Worm (Caenorhabditis elegans): ENCODE measurements around the gene fbxa-164.

fbxa-164 gene

DNA sequence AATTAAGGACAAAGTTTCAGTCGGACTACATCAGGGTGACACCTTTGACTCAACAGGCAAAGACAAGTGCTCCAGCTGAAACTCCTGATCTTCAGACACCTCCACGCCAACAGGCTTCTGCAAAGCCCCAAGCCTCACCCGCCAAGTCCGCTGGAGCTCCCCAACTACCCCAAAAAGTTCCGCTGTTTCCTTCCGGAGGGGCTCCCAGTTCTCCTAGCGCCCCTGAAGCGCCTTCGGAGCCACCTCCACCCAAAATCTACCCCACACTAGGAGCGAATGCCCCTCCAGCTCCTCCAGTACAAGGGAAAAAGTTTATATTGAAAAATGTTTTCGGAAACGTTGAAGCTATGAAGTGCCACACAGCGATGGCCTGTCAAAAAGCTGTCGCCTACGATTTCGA is 10.8 kb downstream of the fbxa-164 start:
- no peak for TF ChIP-seq dao-5 (tag; optimal IDR thresholded peaks at IDR 0.05)
- no peak for TF ChIP-seq W03F9.2 (tag; optimal IDR thresholded peaks at IDR 0.05)
- no peak for TF ChIP-seq him-1 (tag; optimal IDR thresholded peaks at IDR 0.05)

DNA sequence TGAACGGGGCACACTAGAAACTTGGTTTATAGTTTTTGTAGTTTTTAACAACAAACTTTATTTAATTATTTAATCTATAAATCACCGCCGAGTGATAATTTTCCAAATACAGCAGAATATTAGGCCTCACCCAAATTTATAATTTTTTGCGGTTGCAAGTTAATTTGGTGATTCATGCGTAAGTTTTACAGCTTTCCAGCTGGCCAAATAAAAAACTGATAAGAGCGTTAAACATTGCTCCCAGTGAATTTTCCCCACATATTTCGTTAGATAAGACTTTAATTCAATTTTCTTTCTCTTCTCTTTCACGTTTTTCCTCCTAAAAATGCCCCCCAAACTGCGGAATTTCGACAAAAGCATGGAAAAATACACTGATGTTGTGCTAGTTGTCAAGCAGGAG is 12.4 kb downstream of the fbxa-164 start, which contains the start of gene bath-47:
TSS of gene bath-47 (plus strand) at position 305 of the 400 bp plus-strand sequence.
- TF ChIP-seq dao-5 (tag; optimal IDR thresholded peaks at IDR 0.05) (no peak), him-1 (tag; optimal IDR thresholded peaks at IDR 0.05) (no peak), W03F9.2 (tag; optimal IDR thresholded peaks at IDR 0.05) (no peak)

DNA sequence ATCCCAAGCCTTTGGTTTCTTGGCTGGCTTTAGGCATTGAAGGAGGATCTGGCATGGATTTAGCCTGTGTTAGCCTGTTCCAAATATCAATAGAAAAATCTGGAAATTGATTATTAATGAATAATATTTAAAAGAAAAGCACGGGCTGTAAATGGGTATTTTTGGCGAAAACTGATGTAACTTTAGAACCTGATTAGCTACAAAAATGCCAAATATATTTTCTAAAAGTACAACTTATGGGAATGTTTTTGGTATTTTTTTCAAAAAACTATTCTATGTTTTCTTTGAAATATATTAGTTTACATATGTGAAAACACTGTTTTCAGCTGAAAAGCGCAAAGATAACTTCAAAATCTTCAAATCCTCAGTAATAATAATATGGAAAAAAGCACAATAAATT is 13.2 kb downstream of the fbxa-164 start, which contains the start of gene bath-26:
TSS of gene bath-26 (minus strand) at position 101 of the 400 bp plus-strand sequence.
- TF ChIP-seq W03F9.2 (tag; optimal IDR thresholded peaks at IDR 0.05) (no peak), him-1 (tag; optimal IDR thresholded peaks at IDR 0.05) (no peak), dao-5 (tag; optimal IDR thresholded peaks at IDR 0.05) (no peak)

DNA sequence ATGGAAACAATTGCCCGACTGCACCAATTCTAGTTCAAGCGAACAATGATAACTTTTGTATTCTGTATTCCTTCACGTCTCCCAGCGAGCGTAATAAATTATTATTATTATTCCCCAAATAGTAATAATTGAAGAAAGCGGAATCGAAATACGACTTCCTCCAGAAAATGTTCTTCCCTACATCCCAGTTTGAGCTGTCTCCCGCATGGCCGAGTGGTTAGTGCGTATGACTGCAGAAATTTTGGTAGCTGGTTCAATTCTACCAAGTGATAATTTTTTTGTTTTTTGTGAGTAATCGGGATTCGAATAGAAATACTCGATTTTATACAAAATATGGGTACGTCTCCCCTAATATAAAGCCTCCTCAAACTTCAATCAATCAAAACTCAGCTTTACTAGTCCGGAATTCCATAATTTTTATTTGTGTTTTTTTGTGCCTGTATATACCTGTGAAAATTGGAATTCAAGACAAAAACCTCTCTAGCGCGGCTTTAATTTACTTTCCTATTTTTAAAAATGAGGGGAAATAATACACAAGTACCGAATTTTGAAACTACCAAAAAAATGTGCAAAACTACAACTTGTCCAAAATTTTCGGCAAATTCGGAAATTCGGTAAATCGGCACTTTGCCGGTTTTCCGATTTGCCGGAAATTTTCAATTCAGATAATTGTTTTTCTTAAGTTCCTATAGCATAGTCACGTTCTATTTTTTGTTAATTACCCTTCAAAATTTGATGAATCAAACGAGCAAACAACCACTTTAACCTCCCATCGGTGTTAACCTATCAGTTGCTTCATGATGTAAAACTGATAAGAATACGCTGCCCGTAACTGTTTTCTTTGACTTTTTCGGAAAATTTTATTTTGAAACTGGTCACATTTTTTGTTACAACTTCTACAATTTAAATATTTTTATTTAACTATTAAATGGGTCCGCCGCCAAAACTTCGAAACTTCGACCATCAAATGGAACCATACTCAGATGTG is 16.5 kb downstream of the fbxa-164 start, which contains the start of gene bath-46:
TSS of gene bath-46 (plus strand) at position 806 of the 988 bp plus-strand sequence.
- TF ChIP-seq dao-5 (tag; optimal IDR thresholded peaks at IDR 0.05) (no peak), him-1 (tag; optimal IDR thresholded peaks at IDR 0.05) (no peak), W03F9.2 (tag; optimal IDR thresholded peaks at IDR 0.05) (no peak)

DNA sequence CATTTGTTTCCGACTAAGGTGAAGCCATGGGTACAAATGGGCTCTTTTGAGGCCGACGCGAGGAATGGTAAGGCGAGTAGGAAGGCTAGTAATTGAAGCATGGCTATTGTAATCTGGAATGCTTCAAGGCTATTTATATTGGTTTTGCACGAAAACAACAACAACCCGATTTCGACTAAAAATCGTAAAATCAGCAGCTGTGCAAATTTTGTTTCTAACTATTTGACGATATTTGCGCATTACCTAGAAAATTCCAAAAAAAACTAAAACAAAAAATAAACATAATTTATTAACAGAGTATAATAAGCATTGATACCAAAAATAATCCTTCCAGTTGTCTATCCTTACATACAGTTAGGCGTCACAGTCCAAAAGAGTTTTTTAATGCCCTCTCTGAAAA is 18.7 kb downstream of the fbxa-164 start, which contains the start of gene clec-20:
TSS of gene clec-20 (minus strand) at position 101 of the 400 bp plus-strand sequence.
- TF ChIP-seq dao-5 (tag; optimal IDR thresholded peaks at IDR 0.05) (no peak), him-1 (tag; optimal IDR thresholded peaks at IDR 0.05) (no peak), W03F9.2 (tag; optimal IDR thresholded peaks at IDR 0.05) (no peak)

DNA sequence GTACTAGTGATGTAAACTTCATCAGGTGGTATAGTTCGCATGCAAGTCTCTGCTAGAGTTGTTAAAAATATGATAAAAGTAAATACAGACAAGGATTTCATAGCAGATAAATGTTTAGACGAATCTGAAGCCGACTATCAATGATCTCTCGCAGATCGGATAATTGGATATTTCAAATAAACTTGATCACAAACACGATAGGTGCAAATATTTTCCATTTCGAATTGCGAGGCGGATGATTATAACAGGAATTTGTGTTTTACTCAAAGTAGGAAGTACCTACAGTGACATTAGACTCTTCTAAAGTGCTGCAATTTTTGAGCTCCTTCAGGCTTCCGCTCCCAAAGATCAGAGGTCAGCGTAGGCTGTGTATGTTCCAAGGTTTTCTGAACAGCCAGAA is 24.0 kb downstream of the fbxa-164 start, which contains the start of gene T07H3.7:
TSS of gene T07H3.7 (minus strand) at position 101 of the 400 bp plus-strand sequence.
- TF ChIP-seq W03F9.2 (tag; optimal IDR thresholded peaks at IDR 0.05) (no peak), dao-5 (tag; optimal IDR thresholded peaks at IDR 0.05) (no peak), him-1 (tag; optimal IDR thresholded peaks at IDR 0.05) (no peak)

DNA sequence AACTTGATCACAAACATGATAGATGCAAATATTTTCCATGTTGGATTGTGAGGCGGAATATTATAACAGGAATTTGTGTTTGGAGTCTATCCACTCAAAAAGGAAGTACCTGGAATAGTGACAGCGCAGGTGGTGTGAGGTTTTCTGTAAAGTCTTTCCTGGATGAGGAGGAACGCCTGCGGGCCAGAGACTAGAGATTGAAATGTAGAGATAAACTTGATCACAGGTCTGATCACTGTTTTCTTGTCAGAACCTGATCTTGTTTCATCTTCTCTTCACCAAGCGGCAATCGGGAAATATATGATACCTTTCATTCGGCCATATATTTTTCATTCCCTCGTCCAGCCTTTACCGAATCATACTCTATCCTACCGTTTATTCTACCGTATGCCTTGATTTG is 27.6 kb downstream of the fbxa-164 start, which contains the start of gene T07H3.8:
TSS of gene T07H3.8 (plus strand) at position 301 of the 400 bp plus-strand sequence.
- TF ChIP-seq him-1 (tag; optimal IDR thresholded peaks at IDR 0.05) (no peak), dao-5 (tag; optimal IDR thresholded peaks at IDR 0.05) (no peak), W03F9.2 (tag; optimal IDR thresholded peaks at IDR 0.05) (no peak)

DNA sequence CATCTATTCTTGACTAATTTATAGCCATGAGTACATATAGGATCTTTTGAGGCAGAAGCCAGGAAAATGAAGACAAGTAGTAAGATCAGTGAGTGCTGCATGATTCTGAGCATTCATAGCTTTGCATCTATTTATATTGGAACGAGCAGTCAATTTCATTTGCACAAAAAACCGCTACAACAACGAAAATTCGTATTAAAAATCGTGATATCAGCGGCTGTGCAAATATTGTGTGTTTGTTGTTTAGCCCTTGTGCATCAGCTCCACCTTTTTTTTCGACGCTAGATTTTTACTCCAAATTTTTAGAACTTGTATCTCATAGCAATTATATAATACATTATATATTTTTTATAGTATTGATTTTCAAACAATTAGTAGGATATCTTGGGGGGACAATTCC is 29.7 kb downstream of the fbxa-164 start, which contains the start of gene clec-21:
TSS of gene clec-21 (minus strand) at position 101 of the 400 bp plus-strand sequence.
- TF ChIP-seq him-1 (tag; optimal IDR thresholded peaks at IDR 0.05) (no peak), W03F9.2 (tag; optimal IDR thresholded peaks at IDR 0.05) (no peak), dao-5 (tag; optimal IDR thresholded peaks at IDR 0.05) (no peak)

DNA sequence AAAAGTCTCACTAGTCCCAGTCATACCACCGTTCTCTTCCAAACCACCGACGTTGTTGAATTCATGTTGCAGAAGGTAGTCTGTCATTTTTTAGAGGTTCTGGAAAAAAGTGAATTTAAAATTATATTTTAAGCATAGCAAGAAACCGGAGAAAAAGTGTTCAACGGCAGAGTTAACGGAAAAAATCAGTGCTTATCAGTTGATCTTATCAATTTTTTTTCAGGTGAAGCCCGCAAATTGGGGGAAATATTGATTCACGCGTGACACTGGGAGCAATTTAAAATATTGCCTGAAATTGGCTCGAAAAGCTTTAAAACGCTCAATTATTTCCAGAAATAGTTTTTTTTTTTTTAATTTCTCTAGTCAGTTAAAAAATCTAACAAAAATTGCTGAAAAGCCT is 34.0 kb downstream of the fbxa-164 start, which contains the start of gene math-38:
TSS of gene math-38 (minus strand) at position 101 of the 400 bp plus-strand sequence.
- no peak for TF ChIP-seq him-1 (tag; optimal IDR thresholded peaks at IDR 0.05)

DNA sequence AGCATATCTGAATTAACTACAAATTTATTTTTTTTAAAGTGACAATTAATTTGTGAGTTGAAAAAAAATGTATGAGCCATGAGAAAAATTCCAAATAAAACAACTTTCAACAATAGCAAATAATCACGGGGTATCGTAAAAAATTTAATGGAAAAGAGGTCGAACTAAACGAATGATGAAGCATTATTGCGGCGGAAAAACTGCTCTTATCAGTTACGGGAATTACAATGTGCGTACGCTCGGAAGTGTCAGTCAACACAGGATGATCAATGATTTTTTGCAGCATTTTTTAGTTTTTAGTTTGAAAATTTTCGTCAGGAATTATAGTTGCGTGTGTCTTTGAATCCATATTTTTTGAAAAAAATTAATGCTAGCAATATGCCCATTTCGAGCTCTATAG is 37.1 kb downstream of the fbxa-164 start:
- no peak for TF ChIP-seq W03F9.2 (tag; optimal IDR thresholded peaks at IDR 0.05)
- TF ChIP-seq him-1 (tag; optimal IDR thresholded peaks at IDR 0.05): no peak
- TF ChIP-seq dao-5 (tag; optimal IDR thresholded peaks at IDR 0.05): no peak

DNA sequence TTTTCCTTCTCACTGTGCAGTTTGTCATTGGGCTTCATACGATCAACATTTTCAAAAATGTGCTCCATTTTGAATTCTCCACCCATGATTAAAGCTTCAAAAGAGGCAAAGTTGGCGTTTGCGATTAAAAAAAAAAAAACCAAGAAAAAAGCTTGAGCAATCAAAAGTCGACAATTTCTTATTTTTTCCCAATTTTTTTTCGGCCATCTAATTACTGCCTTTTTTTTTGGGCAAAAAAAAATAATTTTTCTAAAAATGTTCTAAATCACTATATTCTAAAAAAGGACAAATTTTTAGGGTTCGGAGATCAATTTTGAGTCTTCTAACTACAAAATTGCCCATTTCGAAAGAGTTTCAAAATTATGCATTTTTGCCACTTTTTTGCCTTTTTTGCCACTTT is 37.8 kb downstream of the fbxa-164 start, which contains the start of gene K05F6.10:
TSS of gene K05F6.10 (minus strand) at position 101 of the 400 bp plus-strand sequence.
- TF ChIP-seq him-1 (tag; optimal IDR thresholded peaks at IDR 0.05) (no peak), W03F9.2 (tag; optimal IDR thresholded peaks at IDR 0.05) (no peak), dao-5 (tag; optimal IDR thresholded peaks at IDR 0.05) (no peak)

DNA sequence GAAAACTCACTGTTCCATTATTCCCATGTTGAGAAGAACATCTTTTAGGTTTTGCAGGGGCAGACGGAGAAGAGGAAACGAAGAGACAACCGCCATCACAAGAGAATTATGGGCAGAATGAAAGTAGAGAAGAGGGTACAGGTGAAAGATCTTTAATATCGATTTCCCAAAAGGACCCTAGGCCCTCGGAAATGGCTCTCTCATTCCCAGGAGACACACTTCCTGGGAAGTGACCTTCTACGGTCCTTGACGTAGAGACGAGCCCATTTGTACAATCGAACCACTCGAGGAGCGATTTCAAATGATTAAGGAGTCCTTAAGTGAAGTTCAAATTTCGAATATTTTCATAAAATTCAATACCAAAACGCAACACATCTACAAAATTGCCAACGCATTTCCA is 42.8 kb downstream of the fbxa-164 start, which contains the start of gene fbxb-46:
TSS of gene fbxb-46 (minus strand) at position 101 of the 400 bp plus-strand sequence.
- TF ChIP-seq W03F9.2 (tag; optimal IDR thresholded peaks at IDR 0.05) (no peak), dao-5 (tag; optimal IDR thresholded peaks at IDR 0.05) (no peak), him-1 (tag; optimal IDR thresholded peaks at IDR 0.05) (no peak)

DNA sequence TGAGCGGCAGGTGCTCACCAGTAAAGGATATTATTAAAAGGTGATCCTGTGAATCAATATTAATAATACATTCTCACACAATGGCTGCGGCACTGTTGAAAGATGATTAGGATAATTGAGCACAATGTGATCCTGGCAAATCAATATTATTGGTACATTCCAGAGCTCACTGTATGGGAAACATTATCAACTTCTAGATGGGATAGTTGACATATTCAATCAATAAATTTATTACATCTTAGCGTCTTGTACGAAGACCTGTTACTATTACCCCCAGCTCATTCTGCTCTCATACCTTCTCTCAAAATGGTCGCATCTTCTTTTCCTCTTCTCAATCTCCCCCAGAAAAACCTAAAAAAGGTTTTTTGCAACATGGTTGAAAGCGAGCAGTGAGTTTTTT is 45.7 kb downstream of the fbxa-164 start, which contains the start of gene fbxb-49:
TSS of gene fbxb-49 (plus strand) at position 301 of the 400 bp plus-strand sequence.
- TF ChIP-seq him-1 (tag; optimal IDR thresholded peaks at IDR 0.05) (no peak), dao-5 (tag; optimal IDR thresholded peaks at IDR 0.05) (no peak), W03F9.2 (tag; optimal IDR thresholded peaks at IDR 0.05) (no peak)

DNA sequence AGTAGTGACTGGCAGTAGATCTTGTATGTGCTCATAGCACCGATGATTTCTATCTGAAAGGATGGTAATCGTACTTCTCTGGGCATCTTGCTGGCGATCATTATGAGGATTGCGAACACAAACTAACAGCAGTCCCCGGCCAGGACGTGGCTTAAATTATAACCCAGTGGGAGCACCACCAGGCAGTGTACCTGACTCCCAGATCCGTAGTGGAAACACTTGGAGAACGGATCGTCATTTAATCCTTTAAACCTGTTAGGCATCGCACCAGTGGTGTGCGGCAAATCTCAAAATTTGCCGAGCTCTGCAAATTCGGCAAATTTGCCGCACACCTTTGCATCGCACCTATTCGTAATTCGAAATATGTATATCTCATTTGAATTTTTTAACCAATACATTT is 46.2 kb downstream of the fbxa-164 start, which contains the start of gene K05F6.8:
TSS of gene K05F6.8 (minus strand) at position 101 of the 400 bp plus-strand sequence.
- TF ChIP-seq him-1 (tag; optimal IDR thresholded peaks at IDR 0.05): no peak
- TF ChIP-seq W03F9.2 (tag; optimal IDR thresholded peaks at IDR 0.05): no peak
- no peak for TF ChIP-seq dao-5 (tag; optimal IDR thresholded peaks at IDR 0.05)

All from whole organism, L4/young adult.